Fruit fly (Drosophila melanogaster) whole organism, wandering third instar larva: ENCODE results near the gene CG46304.

ENCODE experiments used
- Abd-B ChIP-seq: fragments of >200 bp; optimal IDR thresholded peaks from 2 replicates; lab custom pipeline; 2017; ENCODE audit warnings: missing biosample characterization, missing genetic modification characterization
- CG32264 ChIP-seq: fragments of 200-800 bp; sonication (Bioruptor generic); optimal IDR thresholded peaks from 2 replicates; lab custom pipeline; 2016; ENCODE audit warnings: missing biosample characterization, missing genetic modification characterization
- CG9705 ChIP-seq: fragments of 200-800 bp; sonication (Bioruptor generic); optimal IDR thresholded peaks from 2 replicates; lab custom pipeline; 2018; ENCODE audit warnings: missing biosample characterization, mild to moderate bottlenecking, missing genetic modification characterization
- CrebA ChIP-seq: fragments of 200-800 bp; sonication (Bioruptor generic); optimal IDR thresholded peaks from 2 replicates; lab custom pipeline; 2016; ENCODE audit warnings: missing biosample characterization, mild to moderate bottlenecking, missing genetic modification characterization, borderline replicate concordance
- Dfd ChIP-seq: fragments of >200 bp; optimal IDR thresholded peaks from 2 replicates; lab custom pipeline; 2017; ENCODE audit warnings: missing biosample characterization, missing genetic modification characterization
- Dif ChIP-seq: fragments of 200-275, 200-300 bp; sonication (Bioruptor generic); optimal IDR thresholded peaks from 2 replicates; lab custom pipeline; 2018; ENCODE audit warnings: missing biosample characterization, missing genetic modification characterization; ENCODE audit not compliant: partially characterized antibody
- GATAd ChIP-seq: sonication (Bioruptor generic); optimal IDR thresholded peaks from 2 replicates; lab custom pipeline; 2016; ENCODE audit warnings: missing biosample characterization, missing genetic modification characterization
- HLH106 ChIP-seq: fragments of 200-800 bp; optimal IDR thresholded peaks from 3 replicates; lab custom pipeline; 2019; ENCODE audit warnings: missing biosample characterization, mild to moderate bottlenecking, missing genetic modification characterization, moderate library complexity
- Hnf4 ChIP-seq: fragments of 200-800 bp; sonication (Bioruptor generic); optimal IDR thresholded peaks from 2 replicates; lab custom pipeline; 2016; ENCODE audit warnings: missing biosample characterization, mild to moderate bottlenecking, missing genetic modification characterization
- Hr78 ChIP-seq: fragments of >200 bp; optimal IDR thresholded peaks from 2 replicates; lab custom pipeline; 2017; ENCODE audit warnings: missing biosample characterization, missing genetic modification characterization
- Hr83 ChIP-seq: fragments of 200-300 bp; sonication (Bioruptor generic); optimal IDR thresholded peaks from 2 replicates; lab custom pipeline; 2016; ENCODE audit warnings: missing biosample characterization, mild to moderate bottlenecking, missing genetic modification characterization, moderate library complexity; ENCODE audit not compliant: poor library complexity, severe bottlenecking
- Jra ChIP-seq: sonication (Bioruptor generic); optimal IDR thresholded peaks from 2 replicates; lab custom pipeline; 2016; ENCODE audit warnings: missing biosample characterization, missing genetic modification characterization
- Mio ChIP-seq: sonication (Bioruptor generic); optimal IDR thresholded peaks from 2 replicates; lab custom pipeline; 2016; ENCODE audit warnings: missing biosample characterization, missing genetic modification characterization
- Myc ChIP-seq: fragments of >200 bp; optimal IDR thresholded peaks from 2 replicates; lab custom pipeline; 2017
- N ChIP-seq: fragments of >200 bp; optimal IDR thresholded peaks from 2 replicates; lab custom pipeline; 2018; ENCODE audit warnings: missing biosample characterization, missing external identifiers, missing genetic modification characterization
- OdsH ChIP-seq: fragments of 200-800 bp; sonication (Bioruptor generic); optimal IDR thresholded peaks from 2 replicates; lab custom pipeline; 2016; ENCODE audit warnings: missing biosample characterization, mild to moderate bottlenecking, missing genetic modification characterization
- Rel ChIP-seq, 2 experiments: fragments of 200-800 bp; sonication (Bioruptor generic) in 1 of 2; optimal IDR thresholded peaks; 2 replicates in 1 of 2; 3 replicates in 1 of 2; lab custom pipeline; 2016 to 2019; ENCODE audit warnings: mild to moderate bottlenecking in 2 of 2, missing biosample characterization in 2 of 2, missing genetic modification characterization in 2 of 2, moderate library complexity in 1 of 2
- Sp1 ChIP-seq: fragments of 200-800 bp; sonication (Bioruptor generic); optimal IDR thresholded peaks from 3 replicates; lab custom pipeline; 2019; ENCODE audit warnings: missing biosample characterization, mild to moderate bottlenecking, missing genetic modification characterization, moderate library complexity
- Vsx2 ChIP-seq: fragments of 200-300, 225-300 bp; sonication (Bioruptor generic); optimal IDR thresholded peaks from 2 replicates; lab custom pipeline; 2018; ENCODE audit warnings: missing biosample characterization, missing genetic modification characterization; ENCODE audit not compliant: partially characterized antibody
- br ChIP-seq: fragments of 200-800 bp; sonication (Bioruptor generic); optimal IDR thresholded peaks from 2 replicates; lab custom pipeline; 2016; ENCODE audit warnings: missing biosample characterization, missing genetic modification characterization
- brk ChIP-seq: fragments of 200-800 bp; sonication (Bioruptor generic); optimal IDR thresholded peaks from 2 replicates; lab custom pipeline; 2016; ENCODE audit warnings: missing biosample characterization, mild to moderate bottlenecking, missing genetic modification characterization
- dl ChIP-seq, 2 experiments: fragments of 175-275, 200-275 bp in 1 of 2; fragments of 200-275 bp in 1 of 2; sonication (Bioruptor generic); optimal IDR thresholded peaks; lab custom pipeline; 2018; ENCODE audit warnings: mild to moderate bottlenecking in 2 of 2, missing biosample characterization in 2 of 2, missing genetic modification characterization in 2 of 2, moderate library complexity in 2 of 2; ENCODE audit not compliant: partially characterized antibody in 2 of 2, insufficient read depth in 1 of 2
- dmrt93B ChIP-seq: fragments of 200-800 bp; sonication (Bioruptor generic); optimal IDR thresholded peaks from 2 replicates; lab custom pipeline; 2018; ENCODE audit warnings: missing biosample characterization, mild to moderate bottlenecking, missing genetic modification characterization
- dsf ChIP-seq: sonication (Bioruptor generic); optimal IDR thresholded peaks from 2 replicates; lab custom pipeline; 2016; ENCODE audit warnings: missing biosample characterization, missing genetic modification characterization, borderline replicate concordance
- ey ChIP-seq: fragments of 200-800 bp; sonication (Bioruptor generic); optimal IDR thresholded peaks from 2 replicates; lab custom pipeline; 2016; ENCODE audit warnings: missing biosample characterization, missing genetic modification characterization
- foxo ChIP-seq, 2 experiments: fragments of 200-800 bp; sonication (Bioruptor generic); optimal IDR thresholded peaks; 2 replicates in 1 of 2; 3 replicates in 1 of 2; lab custom pipeline; 2016 to 2017; ENCODE audit warnings: missing biosample characterization in 2 of 2, missing genetic modification characterization in 2 of 2
- fru ChIP-seq: fragments of 200-800 bp; sonication (Bioruptor generic); optimal IDR thresholded peaks from 3 replicates; lab custom pipeline; 2016; ENCODE audit warnings: missing biosample characterization, mild to moderate bottlenecking, missing genetic modification characterization
- h ChIP-seq: fragments of 200-800 bp; sonication (Bioruptor generic); optimal IDR thresholded peaks from 3 replicates; lab custom pipeline; 2016; ENCODE audit warnings: missing biosample characterization, mild to moderate bottlenecking, missing genetic modification characterization
- jim ChIP-seq: fragments of 175-275, 200-325 bp; sonication (Bioruptor generic); optimal IDR thresholded peaks from 2 replicates; lab custom pipeline; 2016; ENCODE audit warnings: missing biosample characterization, mild to moderate bottlenecking, missing genetic modification characterization
- lola ChIP-seq: fragments of >200 bp; optimal IDR thresholded peaks from 2 replicates; lab custom pipeline; 2017; ENCODE audit warnings: missing biosample characterization, missing genetic modification characterization
- pan ChIP-seq: fragments of >200 bp; optimal IDR thresholded peaks from 2 replicates; lab custom pipeline; 2017
- psq ChIP-seq: fragments of 200-800 bp; sonication (Bioruptor generic); optimal IDR thresholded peaks from 3 replicates; lab custom pipeline; 2017; ENCODE audit warnings: missing biosample characterization, mild to moderate bottlenecking, missing genetic modification characterization, moderate library complexity
- rgr ChIP-seq: fragments of 200-800 bp; sonication (Bioruptor generic); optimal IDR thresholded peaks from 3 replicates; lab custom pipeline; 2016; ENCODE audit warnings: missing biosample characterization, mild to moderate bottlenecking, missing genetic modification characterization
- sage ChIP-seq: fragments of 200-800 bp; sonication (Bioruptor generic); optimal IDR thresholded peaks from 2 replicates; lab custom pipeline; 2016; ENCODE audit warnings: missing biosample characterization, mild to moderate bottlenecking, missing genetic modification characterization
- sv ChIP-seq: fragments of 200-800 bp; sonication (Bioruptor generic); optimal IDR thresholded peaks from 3 replicates; lab custom pipeline; 2016; ENCODE audit warnings: missing biosample characterization, missing genetic modification characterization
- tai ChIP-seq: sonication (Bioruptor generic); optimal IDR thresholded peaks from 2 replicates; lab custom pipeline; 2016; ENCODE audit warnings: missing biosample characterization, missing genetic modification characterization
- usp ChIP-seq: fragments of >200 bp; optimal IDR thresholded peaks from 2 replicates; lab custom pipeline; 2017; ENCODE audit warnings: missing biosample characterization, missing genetic modification characterization
- woc ChIP-seq: sonication (Bioruptor generic); optimal IDR thresholded peaks from 2 replicates; lab custom pipeline; 2016; ENCODE audit warnings: missing biosample characterization, mild to moderate bottlenecking, missing genetic modification characterization

The CG46304 gene

DNA sequence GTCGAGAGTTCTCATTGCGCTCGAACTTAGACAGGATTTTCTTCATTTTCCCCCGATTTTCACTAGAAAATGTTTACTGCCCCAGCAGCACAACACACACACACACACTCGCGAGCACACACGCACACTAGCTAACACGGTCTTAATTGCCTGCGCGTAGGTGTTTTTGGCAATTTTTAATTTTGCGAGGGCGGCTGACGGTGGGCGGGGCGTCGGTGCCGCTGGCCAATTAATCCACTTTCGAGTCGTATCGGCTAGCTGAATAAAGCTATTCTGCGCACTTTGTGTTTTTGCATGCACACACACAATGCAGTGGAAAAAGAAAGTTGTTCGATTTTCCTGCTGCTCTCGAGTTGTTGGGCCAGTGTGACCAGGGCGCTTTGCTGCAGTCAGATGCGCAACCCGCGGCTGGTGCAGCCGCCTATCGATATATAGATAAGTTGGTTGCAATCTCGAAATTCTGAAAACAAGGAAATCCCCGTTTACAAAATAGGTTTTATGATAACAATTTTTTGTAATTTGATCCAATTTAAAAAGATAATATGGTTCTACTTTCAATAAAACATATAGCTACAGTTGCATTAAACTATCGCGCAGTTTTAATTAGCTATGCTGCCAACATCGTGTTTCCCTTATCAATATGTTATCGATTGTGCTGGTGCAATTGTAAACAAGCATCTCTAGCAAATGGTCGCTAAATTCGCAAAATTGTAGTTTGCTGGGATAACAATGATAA is 22.4 kb downstream of the CG46304 start, which contains the start of the genes Nak and Tango6 (continued):
- TF ChIP-seq dl (GFP tag; optimal IDR thresholded peaks at IDR 0.05; lab: Kevin White, UChicago; ENCODE audit: insufficient read depth in 1 of 2, partially characterized antibody in 2 of 2) (no peak), HLH106 (peak; percentile 18)

DNA sequence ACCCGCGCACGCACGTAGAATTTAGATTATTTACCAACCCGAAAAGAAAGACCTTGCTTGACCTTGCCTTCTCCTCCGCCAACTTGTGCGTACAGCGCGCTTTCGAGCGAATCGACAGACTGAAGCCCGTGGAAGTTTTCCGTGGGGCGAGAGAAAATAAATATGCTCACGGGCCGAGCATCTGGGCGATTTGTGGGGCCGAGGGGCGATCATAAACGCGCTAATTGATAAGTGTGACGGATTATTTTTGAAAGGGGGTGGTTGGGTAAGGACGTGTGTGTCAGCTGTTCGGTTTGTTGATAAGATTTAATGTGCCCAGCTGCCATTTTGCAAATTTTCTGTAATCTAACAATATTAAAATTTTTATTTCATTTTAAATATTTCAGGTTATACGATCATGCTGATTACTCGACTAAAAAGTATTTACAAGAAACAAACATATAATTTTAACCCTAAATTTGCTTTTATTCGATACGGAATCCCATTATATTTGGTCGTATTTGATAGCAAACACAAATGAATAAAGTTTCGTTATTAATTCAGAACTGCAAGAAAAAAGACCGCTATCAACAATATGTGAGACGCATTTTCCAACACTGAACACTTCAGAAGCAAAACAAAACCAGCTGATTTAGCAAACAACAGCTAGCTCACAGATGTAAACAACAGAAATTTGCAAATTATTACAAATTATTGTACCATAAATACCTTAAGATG is 28.1 kb downstream of the CG46304 start, which contains the start of the genes L2HGDH and CG10431:
Gene L2HGDH, minus strand, starts transcription at position 386 of the 717 bp plus-strand sequence.
Gene CG10431, plus strand, starts transcription at position 648 of the 717 bp plus-strand sequence.
- TF ChIP-seq Dif (peak; percentile 60), Hnf4 (peak; percentile 77), Mio (no peak), OdsH (peak; percentile 78), HLH106 (peak; percentile 80), tai (GFP tag; lab: Kevin White, UChicago) (no peak), brk (GFP tag; lab: Kevin White, UChicago) (no peak), Myc (lab: Kevin White, UChicago) (no peak), CG32264 (GFP tag; lab: Kevin White, UChicago) (peak; percentile 20), Dfd (GFP tag; lab: Kevin White, UChicago) (no peak), CrebA (GFP tag; lab: Kevin White, UChicago) (no peak), br (peak; percentile 71), ey (GFP tag; lab: Kevin White, UChicago) (peak; percentile 52), Vsx2 (GFP tag; lab: Kevin White, UChicago) (no peak), lola (GFP tag; lab: Kevin White, UChicago) (no peak), Rel (GFP tag; optimal IDR thresholded peaks at IDR 0.05; lab: Kevin White, UChicago) (no peak), Rel (tag; optimal IDR thresholded peaks at IDR 0.05; lab: Kevin White, UChicago) (peak; percentile 57), Jra (GFP tag; lab: Kevin White, UChicago) (peak; percentile 79), N (GFP tag; lab: Kevin White, UChicago) (no peak), dl (GFP tag; optimal IDR thresholded peaks at IDR 0.05; lab: Kevin White, UChicago; ENCODE audit: insufficient read depth in 1 of 2, partially characterized antibody in 2 of 2) (no peak), jim (GFP tag; lab: Kevin White, UChicago) (no peak), Hr78 (GFP tag; lab: Kevin White, UChicago) (no peak), Abd-B (GFP tag; lab: Kevin White, UChicago) (no peak), Hr83 (peak; percentile 22), Sp1 (peak; percentile 85), sage (peak; percentile 24), GATAd (GFP tag; lab: Kevin White, UChicago) (peak; percentile 64), sv (peak; percentile 48), foxo (GFP tag; optimal IDR thresholded peaks at IDR 0.05; lab: Kevin White, UChicago) (peak in 1 of 2 experiments; percentile 81), pan (lab: Kevin White, UChicago) (no peak), h (GFP tag; lab: Kevin White, UChicago) (peak; percentile 83), usp (GFP tag; lab: Kevin White, UChicago) (no peak), rgr (GFP tag; lab: Kevin White, UChicago) (peak; percentile 76), psq (peak; percentile 57), fru (GFP tag; lab: Kevin White, UChicago) (peak; percentile 79), CG9705 (peak; percentile 69), dsf (GFP tag; lab: Kevin White, UChicago) (peak; percentile 32), woc (GFP tag; lab: Kevin White, UChicago) (peak; percentile 57), dmrt93B (no peak)
